Fruit fly (Drosophila melanogaster) whole organism, embryonic: ENCODE data around the gene raw.

Experiments used
- CG11504 ChIP-seq: fragments of 200-800 bp; sonication (Bioruptor generic); optimal IDR thresholded peaks from 3 replicates; lab custom pipeline; 2019; ENCODE audit warnings: missing biosample characterization, mild to moderate bottlenecking, missing genetic modification characterization, moderate library complexity
- CG11560 ChIP-seq: fragments of 200-800 bp; sonication (Bioruptor generic); IDR thresholded peaks from 3 replicates; pipeline ENCODE4 v1.3.6; 2022; ENCODE audit warnings: missing biosample characterization, missing genetic modification characterization
- CG12769 ChIP-seq: fragments of 200-800 bp; sonication (Bioruptor generic); optimal IDR thresholded peaks from 2 replicates; lab custom pipeline; 2019; ENCODE audit warnings: missing biosample characterization, mild to moderate bottlenecking, missing genetic modification characterization, moderate library complexity
- CG13894 ChIP-seq: fragments of 200-800 bp; sonication (Bioruptor generic); optimal IDR thresholded peaks from 3 replicates; lab custom pipeline; 2018; ENCODE audit warnings: missing biosample characterization, mild to moderate bottlenecking, missing genetic modification characterization, moderate library complexity
- CG16863 ChIP-seq: fragments of 200-800 bp; sonication (Bioruptor generic); optimal IDR thresholded peaks from 3 replicates; lab custom pipeline; 2016; ENCODE audit warnings: missing biosample characterization, missing genetic modification characterization
- CG1832 ChIP-seq: fragments of 200-800 bp; sonication (Bioruptor generic); optimal IDR thresholded peaks from 2 replicates; lab custom pipeline; 2017; ENCODE audit warnings: missing biosample characterization, mild to moderate bottlenecking, missing genetic modification characterization, inconsistent platforms
- CG3163 ChIP-seq: fragments of 200-800 bp; sonication (Bioruptor generic); optimal IDR thresholded peaks from 3 replicates; lab custom pipeline; 2016; ENCODE audit warnings: missing biosample characterization, missing genetic modification characterization
- CG4282 ChIP-seq: fragments of 200-800 bp; sonication (Bioruptor generic); optimal IDR thresholded peaks from 2 replicates; lab custom pipeline; 2016; ENCODE audit warnings: missing biosample characterization, missing genetic modification characterization
- CG6654 ChIP-seq: fragments of 200-800 bp; sonication (Bioruptor generic); optimal IDR thresholded peaks from 2 replicates; lab custom pipeline; 2017; ENCODE audit warnings: missing biosample characterization, mild to moderate bottlenecking, missing genetic modification characterization
- CG6765 ChIP-seq: fragments of 200-800 bp; sonication (Bioruptor generic); optimal IDR thresholded peaks from 3 replicates; lab custom pipeline; 2017; ENCODE audit warnings: missing biosample characterization, mild to moderate bottlenecking, missing genetic modification characterization
- CG7839 ChIP-seq: fragments of 200-800 bp; sonication (Bioruptor generic); optimal IDR thresholded peaks from 3 replicates; lab custom pipeline; 2018; ENCODE audit warnings: missing biosample characterization, mild to moderate bottlenecking, missing genetic modification characterization, moderate library complexity
- CG8290 ChIP-seq, 3 experiments: fragments of 200-800 bp; sonication (Bioruptor generic); optimal IDR thresholded peaks; 2 replicates each; lab custom pipeline; 2016 to 2019; ENCODE audit warnings: missing biosample characterization in 3 of 3, missing genetic modification characterization in 3 of 3, mild to moderate bottlenecking in 2 of 3, moderate library complexity in 1 of 3
- CG9817 ChIP-seq: fragments of 200-800 bp; sonication (Bioruptor generic); optimal IDR thresholded peaks from 2 replicates; lab custom pipeline; 2018; ENCODE audit warnings: missing biosample characterization, mild to moderate bottlenecking, missing genetic modification characterization, moderate library complexity
- E2f1 ChIP-seq: fragments of 200-800 bp; sonication (Bioruptor generic); IDR thresholded peaks from 2 replicates; pipeline ENCODE4 v1.3.6; 2022; ENCODE audit warnings: missing biosample characterization, missing genetic modification characterization
- Eip74EF ChIP-seq, 2 experiments: fragments of 200-800 bp in 1 of 2; fragments of >200 bp in 1 of 2; sonication (Bioruptor generic) in 1 of 2; optimal IDR thresholded peaks; 2 replicates each; lab custom pipeline; 2017 to 2019; ENCODE audit warnings: missing biosample characterization in 2 of 2, missing genetic modification characterization in 2 of 2, mild to moderate bottlenecking in 1 of 2, moderate library complexity in 1 of 2
- Jarid2 ChIP-seq: fragments of 200-800 bp; sonication (Bioruptor generic); optimal IDR thresholded peaks from 3 replicates; lab custom pipeline; 2017; ENCODE audit warnings: mild to moderate bottlenecking, missing biosample characterization, missing genetic modification reagents, missing genetic modification characterization
- Med ChIP-seq: fragments of 200-800 bp; sonication (Bioruptor generic); peaks from one replicate; lab custom pipeline; 2016; ENCODE audit warnings: missing biosample characterization, missing genetic modification characterization, mild to moderate bottlenecking, inconsistent platforms, moderate library complexity
- NFAT ChIP-seq: fragments of 200-800 bp; sonication (Bioruptor generic); IDR thresholded peaks from 2 replicates; pipeline ENCODE4 v1.3.6; 2022; ENCODE audit warnings: missing biosample characterization, missing genetic modification characterization
- Sox100B ChIP-seq: fragments of 200-800 bp; sonication (Bioruptor generic); optimal IDR thresholded peaks from 3 replicates; lab custom pipeline; 2018; ENCODE audit warnings: missing biosample characterization, mild to moderate bottlenecking, missing genetic modification characterization
- Usf ChIP-seq: fragments of 200-800 bp; sonication (Bioruptor generic); optimal IDR thresholded peaks from 2 replicates; lab custom pipeline; 2017; ENCODE audit warnings: missing genotype, missing biosample characterization, missing genetic modification characterization
- amos ChIP-seq: fragments of 200-800 bp; sonication (Bioruptor generic); IDR thresholded peaks from 2 replicates; pipeline ENCODE4 v1.3.6; 2022; ENCODE audit warnings: missing biosample characterization, missing genetic modification characterization; ENCODE audit not compliant: partially characterized antibody
- aop ChIP-seq: fragments of 200-800 bp; sonication (Bioruptor generic); IDR thresholded peaks from 2 replicates; pipeline ENCODE4 v1.3.6; 2022; ENCODE audit warnings: missing biosample characterization, missing genetic modification characterization
- ap ChIP-seq: fragments of 200-800 bp; sonication (Bioruptor generic); IDR thresholded peaks from 2 replicates; pipeline ENCODE4 v1.3.6; 2022; ENCODE audit warnings: missing biosample characterization, missing genetic modification characterization
- chif ChIP-seq, 2 experiments: fragments of 200-800 bp; sonication (Bioruptor generic); optimal IDR thresholded peaks; 3 replicates each; lab custom pipeline; 2016; ENCODE audit warnings: missing biosample characterization in 2 of 2, missing genetic modification characterization in 2 of 2
- chinmo ChIP-seq: fragments of 200-800 bp; sonication (Bioruptor generic); IDR thresholded peaks from 4 replicates; pipeline ENCODE4 v1.3.6; 2022; ENCODE audit warnings: missing biosample characterization, missing genetic modification characterization; ENCODE audit not compliant: partially characterized antibody
- ci ChIP-seq: fragments of 200-800 bp; sonication (Bioruptor generic); IDR thresholded peaks from 3 replicates; pipeline ENCODE4 v1.3.6; 2022; ENCODE audit warnings: missing biosample characterization, missing genetic modification characterization
- dysf ChIP-seq: fragments of 200-800 bp; sonication (Bioruptor generic); IDR thresholded peaks from 3 replicates; pipeline ENCODE4 v1.3.6; 2022; ENCODE audit warnings: missing biosample characterization, missing genetic modification characterization
- esg ChIP-seq: fragments of 200-800 bp; sonication (Bioruptor generic); conservative IDR thresholded peaks from 2 replicates; pipeline ENCODE4 v1.3.6; 2022; ENCODE audit warnings: missing biosample characterization, missing genetic modification characterization
- exex ChIP-seq: fragments of 200-800 bp; sonication (Bioruptor generic); optimal IDR thresholded peaks from 4 replicates; lab custom pipeline; 2018; ENCODE audit warnings: missing biosample characterization, mild to moderate bottlenecking, missing genetic modification characterization, moderate library complexity
- grau ChIP-seq: fragments of 200-800 bp; optimal IDR thresholded peaks from 3 replicates; lab custom pipeline; 2019; ENCODE audit warnings: missing biosample characterization, mild to moderate bottlenecking, missing genetic modification characterization, moderate library complexity
- grn ChIP-seq: fragments of 200-800 bp; sonication (Bioruptor generic); optimal IDR thresholded peaks from 3 replicates; lab custom pipeline; 2017; ENCODE audit warnings: missing biosample characterization, missing genetic modification characterization
- mirr ChIP-seq: fragments of 200-800 bp; sonication (Bioruptor generic); optimal IDR thresholded peaks from 3 replicates; lab custom pipeline; 2018; ENCODE audit warnings: missing biosample characterization, mild to moderate bottlenecking, missing genetic modification characterization
- nau ChIP-seq: fragments of 200-800 bp; sonication (Bioruptor generic); optimal IDR thresholded peaks from 3 replicates; lab custom pipeline; 2017; ENCODE audit warnings: missing biosample characterization, mild to moderate bottlenecking, missing genetic modification characterization, missing genetic modification reagents
- onecut ChIP-seq: fragments of 200-800 bp; sonication (Bioruptor generic); IDR thresholded peaks from 2 replicates; pipeline ENCODE4 v1.3.6; 2022; ENCODE audit warnings: missing biosample characterization, missing genetic modification characterization
- run ChIP-seq: fragments of 200-800 bp; sonication (Bioruptor generic); optimal IDR thresholded peaks from 3 replicates; lab custom pipeline; 2018; ENCODE audit warnings: missing biosample characterization, mild to moderate bottlenecking, missing genetic modification characterization
- schlank ChIP-seq: fragments of 200-800 bp; sonication (Bioruptor generic); optimal IDR thresholded peaks from 2 replicates; lab custom pipeline; 2018; ENCODE audit warnings: missing biosample characterization, mild to moderate bottlenecking, missing genetic modification characterization
- sd ChIP-seq: fragments of 200-800 bp; sonication (Bioruptor generic); optimal IDR thresholded peaks from 3 replicates; lab custom pipeline; 2018; ENCODE audit warnings: missing biosample characterization, mild to moderate bottlenecking, missing genetic modification characterization, moderate library complexity
- slbo ChIP-seq: fragments of 200-800 bp; sonication (Bioruptor generic); IDR thresholded peaks from 2 replicates; pipeline ENCODE4 v1.3.6; 2022; ENCODE audit warnings: missing biosample characterization, missing genetic modification characterization
- sna ChIP-seq: fragments of 200-800 bp; sonication (Bioruptor generic); IDR thresholded peaks from 2 replicates; pipeline ENCODE4 v1.3.6; 2022; ENCODE audit warnings: missing biosample characterization, missing genetic modification characterization; ENCODE audit not compliant: partially characterized antibody
- sr ChIP-seq: fragments of 200-800 bp; sonication (Bioruptor generic); IDR thresholded peaks from 3 replicates; pipeline ENCODE4 v1.3.6; 2022; ENCODE audit warnings: missing biosample characterization, missing genetic modification characterization
- sug ChIP-seq: fragments of 200-800 bp; optimal IDR thresholded peaks from 2 replicates; lab custom pipeline; 2019; ENCODE audit warnings: missing biosample characterization, mild to moderate bottlenecking, missing genetic modification characterization, moderate library complexity
- tin ChIP-seq: fragments of 200-800 bp; sonication (Bioruptor generic); optimal IDR thresholded peaks from 3 replicates; lab custom pipeline; 2016; ENCODE audit warnings: missing biosample characterization, missing genetic modification characterization
- tll ChIP-seq, 2 experiments: fragments of 200-800 bp in 1 of 2; fragments of >200 bp in 1 of 2; sonication (Bioruptor generic) in 1 of 2; optimal IDR thresholded peaks; 2 replicates each; lab custom pipeline; 2017 to 2019; ENCODE audit warnings: missing biosample characterization in 2 of 2, missing genetic modification characterization in 2 of 2, mild to moderate bottlenecking in 1 of 2, moderate library complexity in 1 of 2
- twi ChIP-seq: fragments of 200-800 bp; optimal IDR thresholded peaks from 2 replicates; lab custom pipeline; 2019; ENCODE audit warnings: missing biosample characterization, mild to moderate bottlenecking, missing genetic modification characterization, moderate library complexity
- yki ChIP-seq: fragments of >200 bp; optimal IDR thresholded peaks from 3 replicates; lab custom pipeline; 2018

The raw gene

dm6 chr2L:8716383-8716782 lies 24.1 kb downstream of the raw start:
- TF ChIP-seq tll (GFP tag; optimal IDR thresholded peaks at IDR 0.05; lab: Kevin White, UChicago) (no peak), yki (lab: Kevin White, UChicago) (no peak), CG1832 (GFP tag; lab: Kevin White, UChicago) (no peak), Med (GFP tag; lab: Kevin White, UChicago) (peak; percentile 5), CG4282 (no peak), CG9817 (tag; lab: Kevin White, UChicago) (no peak), CG3163 (no peak), onecut (GFP tag; lab: Robert Waterston, UW) (no peak), nau (no peak), slbo (GFP tag; lab: Robert Waterston, UW) (no peak), CG16863 (GFP tag; lab: Kevin White, UChicago) (no peak), CG7839 (tag; lab: Kevin White, UChicago) (no peak), mirr (GFP tag; lab: Kevin White, UChicago) (peak; percentile 7), amos (no peak), sna (GFP tag; lab: Robert Waterston, UW) (no peak), tin (GFP tag; lab: Kevin White, UChicago) (no peak), Sox100B (GFP tag; lab: Kevin White, UChicago) (no peak), CG8290 (GFP tag; optimal IDR thresholded peaks at IDR 0.05; lab: Kevin White, UChicago) (no peak), CG8290 (tag; optimal IDR thresholded peaks at IDR 0.05; lab: Kevin White, UChicago) (no peak), chif (GFP tag; optimal IDR thresholded peaks at IDR 0.05; lab: Kevin White, UChicago) (no peak), grn (GFP tag; lab: Kevin White, UChicago) (peak; percentile 44), sug (tag; lab: Kevin White, UChicago) (peak; percentile 14), schlank (no peak), exex (peak; percentile 73), ap (GFP tag; lab: Robert Waterston, UW) (no peak), CG11560 (tag; lab: Robert Waterston, UW) (no peak), NFAT (GFP tag; lab: Robert Waterston, UW) (peak; percentile 21; the same call in 1 of the 2 replicates), run (tag; lab: Kevin White, UChicago) (no peak), esg (GFP tag; lab: Robert Waterston, UW) (no peak), CG11504 (tag; lab: Kevin White, UChicago) (no peak), Jarid2 (GFP tag; lab: Kevin White, UChicago) (no peak), grau (tag; lab: Kevin White, UChicago) (no peak), chinmo (GFP tag; lab: Robert Waterston, UW) (no peak), sd (peak; percentile 29), CG6654 (GFP tag; lab: Kevin White, UChicago) (no peak)

- TF ChIP-seq CG13894, result peak; percentile 37
- TF ChIP-seq aop (GFP tag; lab: Robert Waterston, UW), result 0 out of 2 replicates have a peak, but pooled peaks have one; percentile 15
- no peak for TF ChIP-seq CG11560 (tag; lab: Robert Waterston, UW)
- peak; percentile 95 for TF ChIP-seq sr (GFP tag; lab: Robert Waterston, UW)
- TF ChIP-seq Usf (GFP tag; lab: Kevin White, UChicago), result no peak
- no peak for TF ChIP-seq E2f1 (GFP tag; lab: Robert Waterston, UW)
- TF ChIP-seq dysf (GFP tag; lab: Robert Waterston, UW), result no peak
- peak; percentile 44 for TF ChIP-seq run (tag; lab: Kevin White, UChicago)
- peak; percentile 30 for TF ChIP-seq twi (tag; lab: Kevin White, UChicago)
- peak; percentile 59 for TF ChIP-seq Med (GFP tag; lab: Kevin White, UChicago)
- TF ChIP-seq ci, result peak; percentile 48; the same call in 1 of the 3 replicates
- TF ChIP-seq sd, result peak; percentile 92
- TF ChIP-seq CG6765, result peak; percentile 21
- peak in 1 of 2 experiments; percentile 6 for TF ChIP-seq Eip74EF (GFP tag; optimal IDR thresholded peaks at IDR 0.05; lab: Kevin White, UChicago)
- peak; percentile 43 for TF ChIP-seq CG12769
- TF ChIP-seq chinmo (GFP tag; lab: Robert Waterston, UW), result 0 out of 4 replicates have a peak, but pooled peaks have one; percentile 68
Measured at dm6 chr2L:8715454-8715853, 25.0 kb downstream of the raw start.
